Worm (Caenorhabditis elegans) whole organism, L3 larva: ENCODE measurements around the gene F19B2.5.

Experiments used
- R02D3.7 ChIP-seq: fragments of 150-350 bp; optimal IDR thresholded peaks from 2 replicates; lab custom pipeline; 2014; ENCODE audit warnings: missing biosample characterization, missing genetic modification characterization
- ZK546.5 ChIP-seq: sonication (generic microtip); optimal IDR thresholded peaks from 2 replicates; lab custom pipeline; 2017; ENCODE audit warnings: missing biosample characterization, missing genetic modification characterization
- aly-2 ChIP-seq: fragments of 150-350 bp; optimal IDR thresholded peaks from 2 replicates; lab custom pipeline; 2014; ENCODE audit warnings: missing biosample characterization, missing genetic modification characterization
- ceh-16 ChIP-seq: sonication (generic microtip); optimal IDR thresholded peaks from 2 replicates; lab custom pipeline; 2017; ENCODE audit warnings: missing biosample characterization, missing genetic modification characterization
- ceh-82 ChIP-seq: fragments of 150-350 bp; optimal IDR thresholded peaks from 2 replicates; lab custom pipeline; 2014; ENCODE audit warnings: missing biosample characterization, missing genetic modification characterization
- ceh-9 ChIP-seq: sonication (generic microtip); optimal IDR thresholded peaks from 2 replicates; lab custom pipeline; 2018; ENCODE audit warnings: missing biosample characterization, missing genetic modification characterization
- daf-12 ChIP-seq: fragments of 150-350 bp; optimal IDR thresholded peaks from 2 replicates; lab custom pipeline; 2014; ENCODE audit warnings: missing biosample characterization, missing genetic modification reagents, missing genetic modification characterization
- egl-27 ChIP-seq: sonication (generic microtip); optimal IDR thresholded peaks from 4 replicates; lab custom pipeline; 2017; ENCODE audit warnings: missing biosample characterization, missing genetic modification reagents, missing genetic modification characterization
- egl-5 ChIP-seq: fragments of 150-350 bp; optimal IDR thresholded peaks from 2 replicates; lab custom pipeline; 2017; ENCODE audit warnings: missing biosample characterization, missing genetic modification reagents, missing genetic modification characterization, inconsistent platforms
- elt-2 ChIP-seq: sonication (generic microtip); optimal IDR thresholded peaks from 2 replicates; lab custom pipeline; 2016; ENCODE audit warnings: missing genetic modification reagents, mild to moderate bottlenecking, missing genetic modification characterization, missing compliant biosample characterization
- elt-3 ChIP-seq, 3 experiments: fragments of 150-350 bp in 1 of 3; sonication (generic microtip) in 2 of 3; optimal IDR thresholded peaks; 2 replicates in 2 of 3; 4 replicates in 1 of 3; lab custom pipeline; 2014 to 2017; ENCODE audit warnings: missing biosample characterization in 3 of 3, missing genetic modification characterization in 3 of 3
- eor-1 ChIP-seq, 2 experiments: fragments of 150-350 bp; optimal IDR thresholded peaks; 2 replicates each; lab custom pipeline; 2014 to 2018; ENCODE audit warnings: missing biosample characterization in 2 of 2, missing genetic modification characterization in 2 of 2
- fkh-10 ChIP-seq: sonication (generic microtip); optimal IDR thresholded peaks from 2 replicates; lab custom pipeline; 2017; ENCODE audit warnings: missing biosample characterization, missing genetic modification reagents, missing genetic modification characterization
- fkh-2 ChIP-seq: fragments of 150-350 bp; optimal IDR thresholded peaks from 2 replicates; lab custom pipeline; 2014; ENCODE audit warnings: missing biosample characterization, missing genetic modification reagents, missing genetic modification characterization
- jun-1 ChIP-seq: fragments of 150-350 bp; optimal IDR thresholded peaks from 2 replicates; lab custom pipeline; 2014; ENCODE audit warnings: missing biosample characterization, missing genetic modification reagents, missing genetic modification characterization
- lin-39 ChIP-seq: fragments of 150-350 bp; optimal IDR thresholded peaks from 2 replicates; lab custom pipeline; 2018; ENCODE audit warnings: missing biosample characterization, missing genetic modification reagents, missing genetic modification characterization
- lsy-12 ChIP-seq: sonication (generic microtip); optimal IDR thresholded peaks from 2 replicates; lab custom pipeline; 2016; ENCODE audit warnings: mild to moderate bottlenecking, missing genetic modification characterization, missing compliant biosample characterization
- mml-1 ChIP-seq: fragments of 150-350 bp; sonication (generic microtip); optimal IDR thresholded peaks from 3 replicates; lab custom pipeline; 2014; ENCODE audit warnings: missing biosample characterization, missing genetic modification characterization
- nhr-12 ChIP-seq: fragments of 150-350 bp; optimal IDR thresholded peaks from 2 replicates; lab custom pipeline; 2014; ENCODE audit warnings: missing biosample characterization, missing genetic modification characterization
- nhr-23 ChIP-seq: fragments of 150-350 bp; optimal IDR thresholded peaks from 2 replicates; lab custom pipeline; 2014; ENCODE audit warnings: missing biosample characterization, missing genetic modification reagents, missing genetic modification characterization
- nhr-237 ChIP-seq: fragments of 150-350 bp; optimal IDR thresholded peaks from 2 replicates; lab custom pipeline; 2014; ENCODE audit warnings: missing biosample characterization, missing genetic modification characterization
- nhr-28 ChIP-seq: fragments of 150-350 bp; optimal IDR thresholded peaks from 2 replicates; lab custom pipeline; 2014; ENCODE audit warnings: missing biosample characterization, missing genetic modification characterization
- nhr-43 ChIP-seq: sonication (generic microtip); optimal IDR thresholded peaks from 2 replicates; lab custom pipeline; 2016; ENCODE audit warnings: mild to moderate bottlenecking, missing genetic modification characterization, missing compliant biosample characterization; ENCODE audit not compliant: poor library complexity, severe bottlenecking
- nhr-76 ChIP-seq: fragments of 150-350 bp; sonication (generic microtip); optimal IDR thresholded peaks from 5 replicates; lab custom pipeline; 2014; ENCODE audit warnings: missing biosample characterization, missing genetic modification characterization
- nhr-77 ChIP-seq: fragments of 150-350 bp; optimal IDR thresholded peaks from 2 replicates; lab custom pipeline; 2014; ENCODE audit warnings: missing biosample characterization, missing genetic modification characterization
- pqm-1 ChIP-seq: fragments of 150-350 bp; optimal IDR thresholded peaks from 2 replicates; lab custom pipeline; 2017; ENCODE audit warnings: missing biosample characterization, missing genetic modification characterization, inconsistent platforms
- skn-1 ChIP-seq: fragments of 150-350 bp; optimal IDR thresholded peaks from 2 replicates; lab custom pipeline; 2014; ENCODE audit warnings: missing biosample characterization, missing genetic modification characterization
- tbx-2 ChIP-seq: sonication (generic microtip); optimal IDR thresholded peaks from 2 replicates; lab custom pipeline; 2016; ENCODE audit warnings: mild to moderate bottlenecking, missing genetic modification characterization, missing compliant biosample characterization
- unc-39 ChIP-seq: sonication (generic microtip); optimal IDR thresholded peaks from 4 replicates; lab custom pipeline; 2017; ENCODE audit warnings: missing biosample characterization, missing genetic modification characterization
- zag-1 ChIP-seq: fragments of 150-350 bp; optimal IDR thresholded peaks from 2 replicates; lab custom pipeline; 2014; ENCODE audit warnings: missing biosample characterization, missing genetic modification characterization
- ztf-11 ChIP-seq: fragments of 150-350 bp; optimal IDR thresholded peaks from 2 replicates; lab custom pipeline; 2014; ENCODE audit warnings: missing biosample characterization, missing genetic modification characterization
- ztf-4 ChIP-seq: fragments of 150-350 bp; optimal IDR thresholded peaks from 2 replicates; lab custom pipeline; 2014; ENCODE audit warnings: missing biosample characterization, missing genetic modification characterization

The F19B2.5 gene

ce11 chrV:20203085-20203484 lies 39.1 kb upstream of the F19B2.5 start, which contains the start of gene fbxa-113:
TSS of gene fbxa-113 (plus strand) at chrV:20203385.
- TF ChIP-seq ztf-4 (tag; lab: Kevin White, UChicago): no peak
- no peak for TF ChIP-seq skn-1 (tag; lab: Kevin White, UChicago)
- no peak for TF ChIP-seq fkh-10 (GFP tag; lab: Kevin White, UChicago)
- no peak for TF ChIP-seq R02D3.7 (tag; lab: Kevin White, UChicago)
- TF ChIP-seq zag-1 (tag; lab: Kevin White, UChicago): no peak
- no peak for TF ChIP-seq elt-3 (tag; optimal IDR thresholded peaks at IDR 0.05; lab: Kevin White, UChicago)
- no peak for TF ChIP-seq unc-39 (tag; lab: Kevin White, UChicago)
- TF ChIP-seq ceh-9 (tag; lab: Kevin White, UChicago): no peak

ce11 chrV:20201316-20201715 lies 37.4 kb upstream of the F19B2.5 start, which contains the start of gene fbxa-114:
TSS of gene fbxa-114 (plus strand) at chrV:20201616.
- TF ChIP-seq eor-1 (tag; optimal IDR thresholded peaks at IDR 0.05; lab: Kevin White, UChicago): no peak
- TF ChIP-seq egl-5 (tag; lab: Kevin White, UChicago): no peak
- TF ChIP-seq fkh-2 (tag; lab: Kevin White, UChicago): no peak
- TF ChIP-seq nhr-23 (tag; lab: Kevin White, UChicago): no peak
- no peak for TF ChIP-seq mml-1 (tag; lab: Kevin White, UChicago)
- no peak for TF ChIP-seq lin-39
- no peak for TF ChIP-seq nhr-12 (tag; lab: Kevin White, UChicago)
- no peak for TF ChIP-seq ceh-9 (tag; lab: Kevin White, UChicago)

DNA sequence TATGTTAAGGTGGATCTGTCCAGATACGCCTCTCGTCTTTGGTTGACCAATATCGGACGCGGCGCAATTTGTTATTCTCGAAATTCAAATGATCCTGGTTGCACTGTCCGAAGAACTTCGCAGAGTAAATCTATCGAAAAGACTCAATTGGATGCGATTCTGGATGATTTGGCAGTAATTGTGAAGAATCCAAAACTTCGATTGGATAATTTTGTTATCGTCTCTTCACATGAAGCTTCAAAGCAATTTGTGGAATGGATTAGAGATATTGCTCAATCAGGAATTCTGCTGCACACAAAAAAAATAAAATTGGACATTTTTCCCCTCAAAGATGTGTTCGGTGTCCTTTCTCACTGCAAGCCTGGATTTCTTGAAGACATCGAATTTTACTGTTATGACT lies 35.7 kb upstream of the F19B2.5 start:
- TF ChIP-seq nhr-43 (no peak), nhr-76 (tag; lab: Kevin White, UChicago) (no peak), skn-1 (tag; lab: Kevin White, UChicago) (no peak), unc-39 (tag; lab: Kevin White, UChicago) (no peak), tbx-2 (no peak), daf-12 (tag; lab: Kevin White, UChicago) (no peak), nhr-237 (tag; lab: Kevin White, UChicago) (no peak)

DNA sequence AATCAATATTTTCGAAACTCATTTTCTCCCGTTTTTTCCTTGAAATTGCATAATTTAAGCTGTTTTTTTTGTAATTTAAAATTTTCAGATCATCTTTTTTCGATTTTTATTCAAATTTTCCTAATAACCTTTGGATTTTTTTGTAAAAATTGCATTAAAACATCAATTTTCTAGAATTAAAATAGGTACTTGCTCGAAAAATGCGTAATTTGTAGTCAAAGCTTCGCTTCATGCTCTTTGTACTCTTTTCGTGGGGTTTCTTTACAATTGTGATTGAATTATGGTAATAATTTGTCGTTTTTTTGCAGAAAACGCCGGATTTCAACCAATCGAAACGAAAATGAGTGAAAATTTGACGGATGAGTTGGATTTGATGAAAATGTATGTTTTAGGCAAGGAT lies 35.0 kb upstream of the F19B2.5 start, which contains the start of gene fog-2:
Gene fog-2, plus strand, starts transcription at position 301 of the 400 bp plus-strand sequence.
- TF ChIP-seq ceh-82 (no peak), nhr-12 (tag; lab: Kevin White, UChicago) (no peak), ztf-4 (tag; lab: Kevin White, UChicago) (no peak), ztf-11 (tag; lab: Kevin White, UChicago) (no peak), lsy-12 (no peak), elt-3 (tag; optimal IDR thresholded peaks at IDR 0.05; lab: Kevin White, UChicago) (no peak), egl-27 (tag; lab: Kevin White, UChicago) (no peak), elt-2 (tag; lab: Kevin White, UChicago) (no peak)

ce11 chrV:20196671-20197070 lies 32.7 kb upstream of the F19B2.5 start, which contains the start of gene ftr-1:
TSS of gene ftr-1 (plus strand) at chrV:20196971.
- TF ChIP-seq fkh-2 (tag; lab: Kevin White, UChicago): no peak
- no peak for TF ChIP-seq jun-1 (tag; lab: Kevin White, UChicago)
- TF ChIP-seq fkh-10 (GFP tag; lab: Kevin White, UChicago): no peak
- no peak for TF ChIP-seq nhr-43
- no peak for TF ChIP-seq nhr-77 (tag; lab: Kevin White, UChicago)
- TF ChIP-seq nhr-12 (tag; lab: Kevin White, UChicago): no peak
- TF ChIP-seq ZK546.5 (tag; lab: Kevin White, UChicago): no peak
- TF ChIP-seq pqm-1 (tag; lab: Kevin White, UChicago): no peak
- no peak for TF ChIP-seq nhr-28 (tag; lab: Kevin White, UChicago)
- no peak for TF ChIP-seq ceh-82
- no peak for TF ChIP-seq eor-1 (tag; optimal IDR thresholded peaks at IDR 0.05; lab: Kevin White, UChicago)
- TF ChIP-seq ceh-16 (tag; lab: Kevin White, UChicago): no peak
- no peak for TF ChIP-seq nhr-23 (tag; lab: Kevin White, UChicago)
- TF ChIP-seq ztf-4 (tag; lab: Kevin White, UChicago): no peak
- TF ChIP-seq aly-2: no peak
